Worm (Caenorhabditis elegans) whole organism, L2 larva: ENCODE data around the gene nspc-19.

Experiments
- ama-1 ChIP-seq: fragments of 150-350 bp; optimal IDR thresholded peaks from 2 replicates; lab custom pipeline; 2018; ENCODE audit warnings: inconsistent platforms
- lin-39 ChIP-seq: fragments of 150-350 bp; optimal IDR thresholded peaks from 2 replicates; lab custom pipeline; 2014; ENCODE audit warnings: missing biosample characterization, missing genetic modification reagents, missing genetic modification characterization
- lsy-2 ChIP-seq, 2 experiments: fragments of 150-350 bp in 1 of 2; sonication (generic microtip) in 1 of 2; optimal IDR thresholded peaks; 2 replicates each; lab custom pipeline; 2014 to 2017; ENCODE audit warnings: missing biosample characterization in 2 of 2, missing genetic modification characterization in 2 of 2
- mdl-1 ChIP-seq, 2 experiments: fragments of 150-350 bp in 1 of 2; sonication (generic microtip) in 1 of 2; optimal IDR thresholded peaks; 2 replicates each; lab custom pipeline; 2017; ENCODE audit warnings: missing biosample characterization in 2 of 2, missing genetic modification characterization in 2 of 2
- nhr-10 ChIP-seq: sonication (generic microtip); optimal IDR thresholded peaks from 2 replicates; lab custom pipeline; 2017; ENCODE audit warnings: missing biosample characterization, missing genetic modification characterization
- nhr-12 ChIP-seq: fragments of 150-350 bp; optimal IDR thresholded peaks from 2 replicates; lab custom pipeline; 2014; ENCODE audit warnings: missing biosample characterization, missing genetic modification characterization
- nhr-25 ChIP-seq: fragments of 150-350 bp; sonication (generic microtip); optimal IDR thresholded peaks from 3 replicates; lab custom pipeline; 2014; ENCODE audit warnings: missing biosample characterization, missing genetic modification characterization
- nhr-77 ChIP-seq: fragments of 150-350 bp; optimal IDR thresholded peaks from 2 replicates; lab custom pipeline; 2014; ENCODE audit warnings: missing biosample characterization, missing genetic modification characterization
- skn-1 ChIP-seq: sonication (generic microtip); optimal IDR thresholded peaks from 2 replicates; lab custom pipeline; 2017; ENCODE audit warnings: missing biosample characterization, missing genetic modification characterization
- snpc-4 ChIP-seq: fragments of 150-350 bp; optimal IDR thresholded peaks from 2 replicates; lab custom pipeline; 2014; ENCODE audit warnings: missing biosample characterization, missing genetic modification characterization
- zag-1 ChIP-seq: fragments of 150-350 bp; optimal IDR thresholded peaks from 2 replicates; lab custom pipeline; 2014; ENCODE audit warnings: missing biosample characterization, missing genetic modification characterization
- ztf-11 ChIP-seq: sonication (generic microtip); optimal IDR thresholded peaks from 2 replicates; lab custom pipeline; 2017; ENCODE audit warnings: missing biosample characterization, missing genetic modification characterization

- TF ChIP-seq mdl-1 (tag; optimal IDR thresholded peaks at IDR 0.05; lab: Kevin White, UChicago) (no peak), lsy-2 (tag; optimal IDR thresholded peaks at IDR 0.05; lab: Kevin White, UChicago) (no peak), zag-1 (tag; lab: Kevin White, UChicago) (no peak), nhr-12 (tag; lab: Kevin White, UChicago) (no peak), snpc-4 (tag; lab: Kevin White, UChicago) (no peak), lin-39 (tag; lab: Kevin White, UChicago) (no peak), ama-1 (lab: Kevin White, UChicago) (no peak), skn-1 (tag; lab: Kevin White, UChicago) (no peak), nhr-10 (tag; lab: Kevin White, UChicago) (no peak), ztf-11 (tag; lab: Kevin White, UChicago) (no peak), nhr-77 (tag; lab: Kevin White, UChicago) (no peak), nhr-25 (tag; lab: Kevin White, UChicago) (no peak)
Measured at ce11 chrX:14534117-14534516, 5.6 kb downstream of the nspc-19 start, which contains the start of gene T24C2.5.
